Fruit fly (Drosophila melanogaster) whole organism, embryonic: ENCODE results near the gene nAChRalpha6.
A peak's percentile ranks its signal among the peaks of the same experiment; 100 is the strongest.

Experiments used
- CG10267 ChIP-seq: fragments of 200-800 bp; sonication (Bioruptor generic); optimal IDR thresholded peaks from 2 replicates; lab custom pipeline; 2018; ENCODE audit warnings: missing biosample characterization, mild to moderate bottlenecking, missing genetic modification characterization, moderate library complexity
- CG10959 ChIP-seq: fragments of 200-800 bp; sonication (Bioruptor generic); IDR thresholded peaks from 2 replicates; pipeline ENCODE4 v1.3.6; 2022; ENCODE audit warnings: missing biosample characterization, missing genetic modification characterization
- CG11093 ChIP-seq: fragments of 200-800 bp; sonication (Bioruptor generic); IDR thresholded peaks from 3 replicates; pipeline ENCODE4 v1.3.6; 2022; ENCODE audit warnings: missing biosample characterization, missing genetic modification characterization
- CG11695 ChIP-seq: fragments of 200-800 bp; sonication (Bioruptor generic); IDR thresholded peaks from 3 replicates; pipeline ENCODE4 v1.3.6; 2022; ENCODE audit warnings: missing biosample characterization, missing genetic modification characterization
- CG12155 ChIP-seq: fragments of 200-800 bp; sonication (Bioruptor generic); optimal IDR thresholded peaks from 3 replicates; lab custom pipeline; 2016; ENCODE audit warnings: missing biosample characterization, missing genetic modification characterization
- CG12391 ChIP-seq: fragments of 200-800 bp; sonication (Bioruptor generic); optimal IDR thresholded peaks from 3 replicates; lab custom pipeline; 2018; ENCODE audit warnings: missing biosample characterization, mild to moderate bottlenecking, missing genetic modification characterization, moderate library complexity
- CG12659 ChIP-seq: fragments of 200-800 bp; sonication (Bioruptor generic); optimal IDR thresholded peaks from 3 replicates; lab custom pipeline; 2017; ENCODE audit warnings: mild to moderate bottlenecking, missing biosample characterization, missing genetic modification reagents, missing genetic modification characterization
- CG13287 ChIP-seq: fragments of 200-800 bp; sonication (Bioruptor generic); IDR thresholded peaks from 2 replicates; pipeline ENCODE4 v1.3.6; 2022; ENCODE audit warnings: missing biosample characterization, missing genetic modification characterization; ENCODE audit not compliant: partially characterized antibody
- CG13296 ChIP-seq: fragments of 200-800 bp; sonication (Bioruptor generic); optimal IDR thresholded peaks from 3 replicates; lab custom pipeline; 2018; ENCODE audit warnings: missing biosample characterization, mild to moderate bottlenecking, missing genetic modification characterization
- CG17359 ChIP-seq: fragments of 200-800 bp; sonication (Bioruptor generic); optimal IDR thresholded peaks from 3 replicates; lab custom pipeline; 2018; ENCODE audit warnings: missing biosample characterization, mild to moderate bottlenecking, missing genetic modification characterization, moderate library complexity
- CG18011 ChIP-seq: fragments of 200-800 bp; sonication (Bioruptor generic); optimal IDR thresholded peaks from 2 replicates; lab custom pipeline; 2017; ENCODE audit warnings: missing biosample characterization, missing genetic modification characterization, mild to moderate bottlenecking, moderate library complexity, missing genotype
- CG3281 ChIP-seq: fragments of 200-800 bp; sonication (Bioruptor generic); optimal IDR thresholded peaks from 3 replicates; lab custom pipeline; 2017; ENCODE audit warnings: missing biosample characterization, mild to moderate bottlenecking, missing genetic modification characterization
- CG33213 ChIP-seq: fragments of 200-800 bp; sonication (Bioruptor generic); optimal IDR thresholded peaks from 3 replicates; lab custom pipeline; 2016; ENCODE audit warnings: missing biosample characterization, missing genetic modification characterization
- CG3407 ChIP-seq: fragments of 200-800 bp; sonication (Bioruptor generic); optimal IDR thresholded peaks from 2 replicates; lab custom pipeline; 2018; ENCODE audit warnings: missing biosample characterization, mild to moderate bottlenecking, missing genetic modification characterization
- CG3726 ChIP-seq: fragments of 200-800 bp; sonication (Bioruptor generic); IDR thresholded peaks from 3 replicates; pipeline ENCODE4, ENCODE4 v1.3.6; 2022; ENCODE audit warnings: missing biosample characterization, missing genetic modification characterization
- CG3847 ChIP-seq: fragments of 200-800 bp; sonication (Bioruptor generic); IDR thresholded peaks from 2 replicates; pipeline ENCODE4 v1.3.6; 2022; ENCODE audit warnings: missing biosample characterization, missing genetic modification characterization
- CG7357 ChIP-seq: fragments of 200-800 bp; sonication (Bioruptor generic); IDR thresholded peaks from 3 replicates; pipeline ENCODE4 v1.3.6; 2022; ENCODE audit warnings: missing biosample characterization, missing genetic modification characterization
- CG9876 ChIP-seq: fragments of 200-800 bp; sonication (Bioruptor generic); optimal IDR thresholded peaks from 2 replicates; lab custom pipeline; 2016; ENCODE audit warnings: missing biosample characterization, missing genetic modification characterization
- CG9932 ChIP-seq: fragments of 200-800 bp; sonication (Bioruptor generic); IDR thresholded peaks from 2 replicates; pipeline ENCODE4 v1.3.6; 2022; ENCODE audit warnings: missing biosample characterization, missing genetic modification characterization
- CHES-1-like ChIP-seq: fragments of 200-800 bp; sonication (Bioruptor generic); optimal IDR thresholded peaks from 2 replicates; lab custom pipeline; 2016; ENCODE audit warnings: missing biosample characterization, missing genetic modification characterization
- CrebB ChIP-seq: fragments of 200-800 bp; sonication (Bioruptor generic); optimal IDR thresholded peaks from 3 replicates; lab custom pipeline; 2018; ENCODE audit warnings: missing biosample characterization, mild to moderate bottlenecking, missing genetic modification characterization
- Drgx ChIP-seq: fragments of 200-800 bp; sonication (Bioruptor generic); IDR thresholded peaks from 2 replicates; pipeline ENCODE4 v1.3.6; 2022; ENCODE audit warnings: missing biosample characterization, missing genetic modification characterization
- H15 ChIP-seq: fragments of 200-800 bp; sonication (Bioruptor generic); IDR thresholded peaks from 3 replicates; pipeline ENCODE4 v1.3.6; 2022; ENCODE audit warnings: missing biosample characterization, missing genetic modification characterization
- H2.0 ChIP-seq: fragments of 200-800 bp; sonication (Bioruptor generic); IDR thresholded peaks from 2 replicates; pipeline ENCODE4 v1.3.6; 2022; ENCODE audit warnings: missing biosample characterization, missing genetic modification characterization
- Hmr ChIP-seq: fragments of 200-800 bp; sonication (Bioruptor generic); optimal IDR thresholded peaks from 3 replicates; lab custom pipeline; 2017; ENCODE audit warnings: mild to moderate bottlenecking, missing biosample characterization, missing genetic modification reagents, missing genetic modification characterization
- Hr78 ChIP-seq, 2 experiments: fragments of 200-800 bp in 1 of 2; fragments of >200 bp in 1 of 2; sonication (Bioruptor generic) in 1 of 2; optimal IDR thresholded peaks; 2 replicates each; lab custom pipeline; 2017 to 2019; ENCODE audit warnings: missing biosample characterization in 2 of 2, missing genetic modification characterization in 2 of 2, mild to moderate bottlenecking in 1 of 2, moderate library complexity in 1 of 2
- MBD-R2 ChIP-seq: fragments of 200-800 bp; sonication (Bioruptor generic); IDR thresholded peaks from 2 replicates; pipeline ENCODE4 v1.3.6; 2022; ENCODE audit warnings: missing biosample characterization, missing genetic modification characterization
- Mrtf ChIP-seq: fragments of 200-800 bp; sonication (Bioruptor generic); IDR thresholded peaks from 3 replicates; pipeline ENCODE4 v1.3.6; 2022; ENCODE audit warnings: missing biosample characterization, missing genetic modification characterization
- Nf-YA ChIP-seq: fragments of 200-800 bp; sonication (Bioruptor generic); IDR thresholded peaks from 2 replicates; pipeline ENCODE4 v1.3.6; 2022; ENCODE audit warnings: missing biosample characterization, missing genetic modification characterization
- Rfx ChIP-seq: fragments of 200-800 bp; sonication (Bioruptor generic); IDR thresholded peaks from 2 replicates; pipeline ENCODE4 v1.3.6; 2022; ENCODE audit warnings: missing biosample characterization, missing genetic modification characterization
- Sox100B ChIP-seq: fragments of 200-800 bp; sonication (Bioruptor generic); optimal IDR thresholded peaks from 3 replicates; lab custom pipeline; 2018; ENCODE audit warnings: missing biosample characterization, mild to moderate bottlenecking, missing genetic modification characterization
- Xbp1 ChIP-seq: fragments of 200-800 bp; sonication (Bioruptor generic); optimal IDR thresholded peaks from 3 replicates; lab custom pipeline; 2016; ENCODE audit warnings: missing biosample characterization, mild to moderate bottlenecking, missing genetic modification characterization
- ab ChIP-seq: fragments of 200-800 bp; sonication (Bioruptor generic); optimal IDR thresholded peaks from 2 replicates; lab custom pipeline; 2016; ENCODE audit warnings: missing biosample characterization, missing genetic modification characterization
- al ChIP-seq: fragments of 200-800 bp; sonication (Bioruptor generic); IDR thresholded peaks from 2 replicates; pipeline ENCODE4 v1.3.6; 2022; ENCODE audit warnings: missing biosample characterization, missing genetic modification characterization
- ap ChIP-seq: fragments of 200-800 bp; sonication (Bioruptor generic); IDR thresholded peaks from 2 replicates; pipeline ENCODE4 v1.3.6; 2022; ENCODE audit warnings: missing biosample characterization, missing genetic modification characterization
- cad ChIP-seq: fragments of >200 bp; optimal IDR thresholded peaks from 2 replicates; lab custom pipeline; 2017; ENCODE audit warnings: missing biosample characterization, missing genetic modification characterization
- fd102C ChIP-seq: fragments of 200-800 bp; sonication (Bioruptor generic); optimal IDR thresholded peaks from 2 replicates; lab custom pipeline; 2018; ENCODE audit warnings: missing biosample characterization, mild to moderate bottlenecking, missing genetic modification characterization, moderate library complexity
- gem ChIP-seq: fragments of 200-800 bp; sonication (Bioruptor generic); optimal IDR thresholded peaks from 2 replicates; lab custom pipeline; 2019; ENCODE audit warnings: missing biosample characterization, mild to moderate bottlenecking, missing genetic modification characterization, moderate library complexity
- hb ChIP-seq: fragments of 200-800 bp; sonication (Bioruptor generic); IDR thresholded peaks from 3 replicates; pipeline ENCODE4 v1.3.6; 2022; ENCODE audit warnings: missing biosample characterization, missing genetic modification characterization; ENCODE audit not compliant: partially characterized antibody
- jigr1 ChIP-seq: fragments of 200-800 bp; sonication (Bioruptor generic); IDR thresholded peaks from 3 replicates; pipeline ENCODE4 v1.3.6; 2022; ENCODE audit warnings: missing biosample characterization, missing genetic modification characterization
- klu ChIP-seq: fragments of 200-800 bp; sonication (Bioruptor generic); IDR thresholded peaks from 2 replicates; pipeline ENCODE4 v1.3.6; 2022; ENCODE audit warnings: missing biosample characterization, missing genetic modification characterization
- lab ChIP-seq: fragments of 200-800 bp; sonication (Bioruptor generic); optimal IDR thresholded peaks from 3 replicates; lab custom pipeline; 2017; ENCODE audit warnings: missing biosample characterization, missing genetic modification characterization, mild to moderate bottlenecking, moderate library complexity, missing genetic modification reagents
- luna ChIP-seq: fragments of 200-800 bp; sonication (Bioruptor generic); optimal IDR thresholded peaks from 2 replicates; lab custom pipeline; 2016; ENCODE audit warnings: missing biosample characterization, missing genetic modification characterization
- nerfin-2 ChIP-seq: fragments of 200-800 bp; sonication (Bioruptor generic); IDR thresholded peaks from 2 replicates; pipeline ENCODE4 v1.3.6; 2022; ENCODE audit warnings: missing biosample characterization, missing genetic modification characterization; ENCODE audit not compliant: partially characterized antibody
- oc ChIP-seq: fragments of 200-800 bp; sonication (Bioruptor generic); optimal IDR thresholded peaks from 2 replicates; lab custom pipeline; 2018; ENCODE audit warnings: missing biosample characterization, mild to moderate bottlenecking, missing genetic modification characterization, moderate library complexity
- pan ChIP-seq, 4 experiments: fragments of >200 bp in 3 of 4; fragments of 200-800 bp in 1 of 4; sonication (Bioruptor generic) in 1 of 4; optimal IDR thresholded peaks in 3 of 4; IDR thresholded peaks in 1 of 4; 2 replicates each; pipeline versions ENCODE4 v1.3.6 to Lab custom; 2017 to 2022; ENCODE audit warnings: missing biosample characterization in 2 of 4, missing genetic modification characterization in 2 of 4, mixed read lengths in 1 of 4
- pnt ChIP-seq: fragments of 200-800 bp; sonication (Bioruptor generic); optimal IDR thresholded peaks from 3 replicates; lab custom pipeline; 2016; ENCODE audit warnings: missing biosample characterization, missing genetic modification characterization
- repo ChIP-seq: fragments of 200-800 bp; sonication (Bioruptor generic); optimal IDR thresholded peaks from 2 replicates; lab custom pipeline; 2016; ENCODE audit warnings: missing biosample characterization, missing genetic modification characterization
- vnd ChIP-seq: fragments of 200-800 bp; sonication (Bioruptor generic); IDR thresholded peaks from 3 replicates; pipeline ENCODE4 v1.3.6; 2022; ENCODE audit warnings: missing biosample characterization, missing genetic modification characterization; ENCODE audit not compliant: partially characterized antibody
- wdn ChIP-seq: fragments of 200-800 bp; sonication (Bioruptor generic); IDR thresholded peaks from 2 replicates; pipeline ENCODE4 v1.3.6; 2022; ENCODE audit warnings: missing biosample characterization, missing genetic modification characterization

nAChRalpha6 gene

dm6 chr2L:9897296-9897695, 11.2 kb upstream of the nAChRalpha6 start, which contains the start of gene RpS2 (continued):
- TF ChIP-seq pnt (GFP tag; lab: Kevin White, UChicago) (no peak), cad (GFP tag; lab: Kevin White, UChicago) (no peak), CG3281 (GFP tag; lab: Kevin White, UChicago) (peak; percentile 37), H15 (GFP tag; lab: Robert Waterston, UW) (no peak), CG13296 (GFP tag; lab: Kevin White, UChicago) (peak; percentile 44), Mrtf (GFP tag; lab: Robert Waterston, UW) (no peak), Hr78 (GFP tag; optimal IDR thresholded peaks at IDR 0.05; lab: Kevin White, UChicago) (no peak), CG3407 (GFP tag; lab: Kevin White, UChicago) (peak; percentile 24), hb (GFP tag; lab: Robert Waterston, UW) (peak; percentile 97), wdn (0 out of 2 replicates have a peak, but pooled peaks have one; percentile 33), CHES-1-like (no peak), Sox100B (GFP tag; lab: Kevin White, UChicago) (peak; percentile 23), CG10959 (GFP tag; lab: Robert Waterston, UW) (no peak), Hmr (peak; percentile 85), CG7357 (GFP tag; lab: Robert Waterston, UW) (no peak), CG12659 (GFP tag; lab: Kevin White, UChicago) (peak; percentile 82), Xbp1 (GFP tag; lab: Kevin White, UChicago) (peak; percentile 38), pan (optimal IDR thresholded peaks at IDR 0.05; lab: Kevin White, UChicago) (no peak), pan (GFP tag; optimal IDR thresholded peaks at IDR 0.05 in 1 of 2, IDR thresholded peaks at IDR 0.05 in 1 of 2) (peak in 1 of 2 experiments; percentile 7), CG9932 (GFP tag; lab: Robert Waterston, UW) (peak; percentile 77), CG11695 (GFP tag; lab: Robert Waterston, UW) (no peak), luna (GFP tag; lab: Kevin White, UChicago) (no peak), ab (GFP tag; lab: Kevin White, UChicago) (no peak), repo (GFP tag; lab: Kevin White, UChicago) (no peak), CrebB (tag; lab: Kevin White, UChicago) (peak; percentile 67), CG9876 (GFP tag; lab: Kevin White, UChicago) (no peak), nerfin-2 (GFP tag; lab: Robert Waterston, UW) (peak; percentile 96), CG3726 (GFP tag; lab: Robert Waterston, UW) (no peak), CG12391 (tag; lab: Kevin White, UChicago) (peak; percentile 65), CG3847 (GFP tag; lab: Robert Waterston, UW) (peak; percentile 43), oc (tag; lab: Kevin White, UChicago) (peak; percentile 47), fd102C (GFP tag; lab: Kevin White, UChicago) (peak; percentile 22), CG18011 (GFP tag; lab: Kevin White, UChicago) (no peak), CG13287 (GFP tag; lab: Robert Waterston, UW) (peak; percentile 99), Drgx (GFP tag; lab: Robert Waterston, UW) (no peak), lab (peak; percentile 68), Rfx (peak; percentile 67), MBD-R2 (GFP tag; lab: Robert Waterston, UW) (peak; percentile 59), vnd (GFP tag; lab: Robert Waterston, UW) (peak; percentile 98), CG11093 (no peak), CG10267 (tag; lab: Kevin White, UChicago) (peak; percentile 65), ap (no peak), klu (GFP tag; lab: Robert Waterston, UW) (no peak), CG12155 (GFP tag; lab: Kevin White, UChicago) (peak; percentile 18), al (GFP tag; lab: Robert Waterston, UW) (0 out of 2 replicates have a peak, but pooled peaks have one; percentile 16), CG17359 (tag; lab: Kevin White, UChicago) (peak; percentile 31), gem (tag; lab: Kevin White, UChicago) (peak; percentile 30), H2.0 (GFP tag; lab: Robert Waterston, UW) (peak; percentile 32; the same call in 1 of the 2 replicates), jigr1 (GFP tag; lab: Robert Waterston, UW) (peak; percentile 18; the same call in 1 of the 3 replicates), CG33213 (peak; percentile 39), Nf-YA (GFP tag; lab: Robert Waterston, UW) (no peak)
